Worm (Caenorhabditis elegans) whole organism, L1 larva: ENCODE measurements around the gene nas-13.

ENCODE experiments used
- C16A3.4 ChIP-seq: fragments of 150-350 bp; optimal IDR thresholded peaks from 2 replicates; lab custom pipeline; 2014; ENCODE audit warnings: missing biosample characterization, missing genetic modification characterization
- C34B4.2 ChIP-seq: sonication (generic microtip); optimal IDR thresholded peaks from 2 replicates; lab custom pipeline; 2017; ENCODE audit warnings: mild to moderate bottlenecking, missing genetic modification characterization, missing compliant biosample characterization
- F16B12.6 ChIP-seq: fragments of 150-350 bp; optimal IDR thresholded peaks from 2 replicates; lab custom pipeline; 2014; ENCODE audit warnings: missing biosample characterization, missing genetic modification characterization
- Y116A8C.19 ChIP-seq: sonication (generic microtip); optimal IDR thresholded peaks from 2 replicates; lab custom pipeline; 2016; ENCODE audit warnings: missing compliant biosample characterization, missing genetic modification characterization, borderline replicate concordance
- aha-1 ChIP-seq: fragments of 150-350 bp; optimal IDR thresholded peaks from 2 replicates; lab custom pipeline; 2014; ENCODE audit warnings: missing biosample characterization, missing genetic modification characterization
- alr-1 ChIP-seq: fragments of 200-800 bp; sonication (Bioruptor generic); optimal IDR thresholded peaks from 2 replicates; lab custom pipeline; 2018; ENCODE audit warnings: borderline replicate concordance, mild to moderate bottlenecking, missing genetic modification characterization, missing compliant biosample characterization
- aly-2 ChIP-seq: fragments of 150-350 bp; optimal IDR thresholded peaks from 2 replicates; lab custom pipeline; 2014; ENCODE audit warnings: missing biosample characterization, missing genetic modification characterization
- blmp-1 ChIP-seq: fragments of 150-350 bp; optimal IDR thresholded peaks from 2 replicates; lab custom pipeline; 2014; ENCODE audit warnings: missing biosample characterization, missing genetic modification characterization
- ceh-8 ChIP-seq: fragments of 200-800 bp; sonication (Bioruptor generic); optimal IDR thresholded peaks from 2 replicates; lab custom pipeline; 2018; ENCODE audit warnings: mild to moderate bottlenecking, missing genetic modification characterization, moderate library complexity, missing compliant biosample characterization
- efl-1 ChIP-seq, 4 experiments: fragments of 150-350 bp; optimal IDR thresholded peaks in 3 of 4; peaks in 1 of 4; 1 replicate in 1 of 4; 2 replicates in 3 of 4; lab custom pipeline; 2014; ENCODE audit warnings: missing biosample characterization in 2 of 4, missing genetic modification characterization in 2 of 4, missing genetic modification reagents in 2 of 4
- egl-13 ChIP-seq: sonication (generic microtip); optimal IDR thresholded peaks from 2 replicates; lab custom pipeline; 2016; ENCODE audit warnings: missing genotype, missing genetic modification reagents, missing genetic modification characterization, missing compliant biosample characterization
- elt-2 ChIP-seq: sonication (generic microtip); optimal IDR thresholded peaks from 2 replicates; lab custom pipeline; 2016; ENCODE audit warnings: missing genetic modification characterization, mild to moderate bottlenecking, inconsistent platforms, missing compliant biosample characterization, missing genetic modification reagents
- elt-3 ChIP-seq, 6 experiments: fragments of 150-350 bp in 1 of 6; sonication (generic microtip); optimal IDR thresholded peaks; 2 replicates each; lab custom pipeline; 2017 to 2018; ENCODE audit warnings: missing biosample characterization in 6 of 6, missing genetic modification characterization in 6 of 6, inconsistent platforms in 1 of 6
- fkh-10 ChIP-seq: sonication (generic microtip); optimal IDR thresholded peaks from 2 replicates; lab custom pipeline; 2017; ENCODE audit warnings: missing biosample characterization, missing genetic modification reagents, missing genetic modification characterization
- fos-1 ChIP-seq: fragments of 150-350 bp; optimal IDR thresholded peaks from 2 replicates; lab custom pipeline; 2014; ENCODE audit warnings: missing biosample characterization, missing genetic modification characterization
- grh-1 ChIP-seq: fragments of 200-800 bp; sonication (Bioruptor generic); IDR thresholded peaks from 2 replicates; pipeline ENCODE4 v1.3.6; 2022; ENCODE audit warnings: missing genetic modification reagents, missing genetic modification characterization, missing compliant biosample characterization
- lin-14 ChIP-seq: fragments of 200-800 bp; sonication (Bioruptor generic); optimal IDR thresholded peaks from 2 replicates; lab custom pipeline; 2018; ENCODE audit warnings: mild to moderate bottlenecking, missing genetic modification characterization, moderate library complexity, missing compliant biosample characterization
- lin-15B ChIP-seq: fragments of 150-350 bp; sonication (generic microtip); optimal IDR thresholded peaks from 3 replicates; lab custom pipeline; 2014; ENCODE audit warnings: missing biosample characterization, missing genetic modification characterization
- lin-35 ChIP-seq, 2 experiments: fragments of 150-350 bp; optimal IDR thresholded peaks; 2 replicates each; lab custom pipeline; 2014; ENCODE audit warnings: missing biosample characterization in 2 of 2, missing genetic modification characterization in 2 of 2, missing genetic modification reagents in 2 of 2
- mdl-1 ChIP-seq, 2 experiments: fragments of 150-350 bp; optimal IDR thresholded peaks; 2 replicates each; lab custom pipeline; 2014 to 2017; ENCODE audit warnings: missing biosample characterization in 2 of 2, missing genetic modification characterization in 2 of 2, inconsistent platforms in 1 of 2
- mep-1 ChIP-seq: fragments of 150-350 bp; optimal IDR thresholded peaks from 2 replicates; lab custom pipeline; 2014; ENCODE audit warnings: missing biosample characterization, missing genetic modification characterization
- nhr-11 ChIP-seq: fragments of 150-350 bp; optimal IDR thresholded peaks from 2 replicates; lab custom pipeline; 2014; ENCODE audit warnings: missing biosample characterization, missing genetic modification characterization
- nhr-12 ChIP-seq: sonication (generic microtip); optimal IDR thresholded peaks from 2 replicates; lab custom pipeline; 2017; ENCODE audit warnings: missing biosample characterization, missing genetic modification characterization
- nhr-20 ChIP-seq: sonication (generic microtip); optimal IDR thresholded peaks from 2 replicates; lab custom pipeline; 2016; ENCODE audit warnings: mild to moderate bottlenecking, missing genetic modification characterization, missing compliant biosample characterization
- nhr-237 ChIP-seq: fragments of 150-350 bp; optimal IDR thresholded peaks from 2 replicates; lab custom pipeline; 2014; ENCODE audit warnings: missing biosample characterization, missing genetic modification characterization
- nhr-28 ChIP-seq: fragments of 150-350 bp; optimal IDR thresholded peaks from 2 replicates; lab custom pipeline; 2014; ENCODE audit warnings: missing biosample characterization, missing genetic modification characterization
- nhr-76 ChIP-seq: sonication (generic microtip); optimal IDR thresholded peaks from 2 replicates; lab custom pipeline; 2017; ENCODE audit warnings: missing biosample characterization, missing genetic modification characterization
- nhr-85 ChIP-seq: sonication (generic microtip); peaks from one replicate; lab custom pipeline; 2016; ENCODE audit warnings: missing genetic modification characterization, inconsistent platforms, missing compliant biosample characterization
- pag-3 ChIP-seq: sonication (generic microtip); optimal IDR thresholded peaks from 2 replicates; lab custom pipeline; 2017; ENCODE audit warnings: missing genetic modification characterization, mild to moderate bottlenecking, missing compliant biosample characterization, antibody characterized with exemption, borderline replicate concordance; ENCODE audit not compliant: insufficient read depth
- sox-4 ChIP-seq: sonication (generic microtip); optimal IDR thresholded peaks from 2 replicates; lab custom pipeline; 2016; ENCODE audit warnings: missing genetic modification characterization, missing compliant biosample characterization
- sup-37 ChIP-seq: fragments of 200-800 bp; sonication (Bioruptor generic); optimal IDR thresholded peaks from 2 replicates; lab custom pipeline; 2018; ENCODE audit warnings: mild to moderate bottlenecking, missing genetic modification characterization, missing compliant biosample characterization
- unc-130 ChIP-seq: fragments of 150-350 bp; optimal IDR thresholded peaks from 2 replicates; lab custom pipeline; 2017; ENCODE audit warnings: missing biosample characterization, missing genetic modification characterization, inconsistent platforms
- unc-30 ChIP-seq: sonication (generic microtip); optimal IDR thresholded peaks from 2 replicates; lab custom pipeline; 2017; ENCODE audit warnings: missing biosample characterization, missing genetic modification characterization
- zag-1 ChIP-seq: fragments of 150-350 bp; optimal IDR thresholded peaks from 2 replicates; lab custom pipeline; 2014; ENCODE audit warnings: missing biosample characterization, missing genetic modification characterization

Gene nas-13

DNA sequence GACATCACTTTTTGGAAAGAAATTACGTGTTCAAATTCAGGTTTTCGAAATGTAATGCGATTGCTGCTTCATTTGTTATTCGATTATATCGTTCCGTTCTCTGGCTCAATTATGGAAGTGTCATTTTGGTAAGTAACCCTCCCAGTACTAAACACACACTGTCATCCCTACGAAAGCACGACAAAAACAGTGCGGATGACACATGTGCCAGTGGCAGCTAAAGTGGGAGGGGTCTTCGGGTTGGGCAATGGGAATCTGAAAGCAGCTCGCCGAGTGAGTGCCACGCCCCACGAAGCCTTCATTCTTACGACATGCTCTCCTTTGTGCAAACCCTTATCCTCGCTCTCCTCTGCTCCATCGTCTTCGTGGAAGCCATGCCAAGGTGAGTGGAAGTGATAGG is 5.4 kb upstream of the nas-13 start, which contains the start of gene flp-32:
flp-32 (plus strand) TSS at position 301 of the 400 bp plus-strand sequence.
- no peak for TF ChIP-seq F16B12.6
- no peak for TF ChIP-seq lin-15B
- TF ChIP-seq fkh-10 (GFP tag; lab: Kevin White, UChicago) = no peak
- no peak for TF ChIP-seq Y116A8C.19
- TF ChIP-seq alr-1 (tag; lab: Kevin White, UChicago) = no peak
- no peak for TF ChIP-seq nhr-20 (tag; lab: Kevin White, UChicago)
- no peak for TF ChIP-seq sup-37 (GFP tag; lab: Kevin White, UChicago)
- TF ChIP-seq sox-4 (tag; lab: Kevin White, UChicago) = no peak

DNA sequence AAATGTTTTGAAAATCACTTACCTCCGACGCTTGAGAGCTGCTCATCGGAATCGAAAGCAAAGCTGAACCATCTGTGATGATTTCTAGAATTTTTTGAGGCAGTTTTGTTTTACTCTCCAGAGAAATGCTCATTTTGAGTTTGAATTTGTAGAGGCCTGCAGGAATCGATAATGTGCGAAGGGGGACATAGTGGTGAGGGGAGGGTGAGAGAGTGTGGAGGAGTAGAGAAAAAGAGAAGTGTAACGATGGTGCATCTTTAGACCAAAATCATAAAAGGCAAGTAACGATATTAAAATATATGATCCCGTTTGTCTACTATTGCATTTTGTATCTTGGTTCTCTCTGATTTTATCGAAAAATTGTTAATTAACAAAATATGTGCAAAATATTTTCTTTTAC is 2.9 kb upstream of the nas-13 start, which contains the start of gene blos-8:
blos-8 (minus strand) TSS at position 216 of the 400 bp plus-strand sequence.
- no peak for TF ChIP-seq sup-37 (GFP tag; lab: Kevin White, UChicago)
- TF ChIP-seq unc-30 (tag; lab: Kevin White, UChicago) = no peak
- TF ChIP-seq aly-2 (tag; lab: Kevin White, UChicago) = no peak
- TF ChIP-seq grh-1 = no peak
- TF ChIP-seq nhr-76 = no peak
- no peak for TF ChIP-seq egl-13
- TF ChIP-seq elt-3 (tag; optimal IDR thresholded peaks at IDR 0.05; lab: Kevin White, UChicago) = no peak
- no peak for TF ChIP-seq zag-1 (tag; lab: Kevin White, UChicago)
- TF ChIP-seq nhr-20 (tag; lab: Kevin White, UChicago) = no peak
- TF ChIP-seq unc-130 (tag; lab: Kevin White, UChicago) = no peak
- no peak for TF ChIP-seq F16B12.6
- TF ChIP-seq nhr-28 (tag; lab: Kevin White, UChicago) = no peak
- no peak for TF ChIP-seq C16A3.4 (tag; lab: Kevin White, UChicago)
- no peak for TF ChIP-seq nhr-85 (tag; lab: Kevin White, UChicago)
- TF ChIP-seq fos-1 (tag; lab: Kevin White, UChicago) = no peak
- no peak for TF ChIP-seq nhr-237 (tag; lab: Kevin White, UChicago)
- no peak for TF ChIP-seq C34B4.2 (tag; lab: Kevin White, UChicago)
- no peak for TF ChIP-seq ceh-8 (GFP tag; lab: Kevin White, UChicago)

DNA sequence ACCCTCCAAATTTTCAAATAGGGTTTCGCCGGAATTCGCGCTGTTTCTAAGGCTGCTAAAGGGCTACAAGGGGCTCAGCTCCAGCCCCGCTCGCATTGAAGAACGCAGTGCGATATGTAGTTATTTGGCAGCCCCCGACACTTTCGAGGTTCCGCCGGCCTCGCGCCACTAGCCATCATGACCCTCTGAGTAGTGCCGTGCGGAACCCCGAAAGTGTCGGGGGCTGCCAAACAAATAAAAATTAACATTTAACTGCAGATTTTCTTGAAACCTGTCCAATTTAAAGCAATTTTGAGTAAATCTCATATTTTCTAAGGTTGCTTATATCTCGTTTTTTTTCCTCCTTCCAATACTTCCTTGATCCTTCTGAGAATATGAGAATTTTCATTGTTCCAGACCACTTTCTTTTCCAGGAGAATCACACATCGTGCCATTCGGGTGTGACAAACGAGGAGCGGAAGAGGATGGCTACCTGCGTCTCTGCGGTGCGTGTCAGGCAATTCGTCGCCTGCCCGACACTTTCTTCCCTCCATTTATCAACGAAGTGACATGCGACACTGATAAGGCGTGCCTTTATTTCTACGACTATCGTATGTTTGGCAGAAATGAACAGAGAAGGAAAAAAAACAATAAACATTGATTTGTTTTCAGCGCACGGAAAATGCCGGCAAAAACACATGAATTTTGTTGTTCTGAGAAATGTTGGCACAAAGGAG is 4.2 kb downstream of the nas-13 start:
- peak; percentile 66 for TF ChIP-seq lin-14 (GFP tag; lab: Kevin White, UChicago)
- peak; percentile 49 for TF ChIP-seq blmp-1 (tag; lab: Kevin White, UChicago)
- peak; percentile 18 for TF ChIP-seq pag-3
- peak; percentile 20 for TF ChIP-seq nhr-20 (tag; lab: Kevin White, UChicago)
- no peak for TF ChIP-seq nhr-11 (tag; lab: Kevin White, UChicago)
- TF ChIP-seq fos-1 (tag; lab: Kevin White, UChicago) = no peak
- peak; percentile 79 for TF ChIP-seq elt-2 (tag; lab: Kevin White, UChicago)
- peak in 1 of 2 experiments; percentile 31 for TF ChIP-seq mdl-1 (tag; optimal IDR thresholded peaks at IDR 0.05; lab: Kevin White, UChicago)
- TF ChIP-seq lin-35 (GFP tag; optimal IDR thresholded peaks at IDR 0.05; lab: Kevin White, UChicago) = peak in 1 of 2 experiments; percentile 55
- no peak for TF ChIP-seq aha-1
- peak in 2 of 6 experiments; percentile 17 to 25 for TF ChIP-seq elt-3 (tag; optimal IDR thresholded peaks at IDR 0.05; lab: Kevin White, UChicago)

DNA sequence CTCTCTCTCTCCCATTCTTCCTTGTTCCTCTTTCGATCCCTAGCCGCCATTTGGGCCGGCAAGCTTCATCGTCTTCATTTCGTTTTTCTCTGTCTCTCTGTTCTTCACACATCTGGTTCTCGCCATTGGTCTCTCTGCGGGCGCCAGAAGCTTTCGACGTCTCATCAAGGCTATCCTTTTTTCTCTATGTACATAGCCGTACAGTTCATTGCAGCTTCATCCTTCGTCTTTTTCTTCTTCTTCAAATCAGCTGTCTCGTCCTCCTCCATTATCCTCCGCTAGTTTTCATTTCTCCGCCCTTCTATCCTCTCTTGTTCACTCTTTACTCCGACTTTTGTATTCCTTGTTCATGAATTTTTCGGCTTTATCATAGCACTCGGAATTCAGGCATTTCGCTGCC is 7.4 kb downstream of the nas-13 start, which contains the start of gene F39D8.3:
F39D8.3 (plus strand) TSS at position 301 of the 400 bp plus-strand sequence.
- TF ChIP-seq mep-1 (tag; lab: Kevin White, UChicago) (no peak), blmp-1 (tag; lab: Kevin White, UChicago) (peak; percentile 25)
- TF ChIP-seq, all 84 proteins: peak for 1

DNA sequence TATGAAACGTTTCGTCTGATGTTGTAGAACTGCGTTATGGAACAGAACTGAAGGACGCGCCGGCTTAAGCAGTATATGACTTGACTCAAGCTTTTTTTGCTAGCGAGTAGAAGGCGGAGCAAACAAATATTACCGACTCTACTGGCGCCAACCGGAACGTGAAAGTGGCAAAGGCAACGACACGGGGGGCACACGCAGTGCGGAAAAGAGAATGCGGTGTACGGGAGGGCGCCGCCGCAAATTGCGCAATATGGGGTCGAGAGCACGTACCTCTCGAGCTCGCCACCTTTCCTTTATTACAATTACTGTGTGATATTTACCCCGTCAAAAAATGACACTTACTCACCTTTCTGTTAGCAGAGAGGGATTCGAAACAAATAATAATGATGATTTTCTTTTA is 12.8 kb downstream of the nas-13 start, which contains the start of gene pqn-36:
pqn-36 (minus strand) TSS at position 268 of the 400 bp plus-strand sequence.
- TF ChIP-seq nhr-12 (no peak), efl-1 (optimal IDR thresholded peaks at IDR 0.05; lab: Kevin White, UChicago) (no peak), efl-1 (GFP tag; optimal IDR thresholded peaks at IDR 0.05 in 1 of 2; lab: Kevin White, UChicago) (peak in 1 of 2 experiments; percentile 57)
